Worm (Caenorhabditis elegans) whole organism, mixed stage, embryonic: ENCODE results near the gene C53D6.6.

Experiments
- bed-3 ChIP-seq: fragments of 200-800 bp; sonication (Bioruptor generic); optimal IDR thresholded peaks from 3 replicates; lab custom pipeline; 2018; ENCODE audit warnings: mild to moderate bottlenecking, missing genetic modification characterization, moderate library complexity, missing compliant biosample characterization
- blmp-1 ChIP-seq: fragments of 150-350 bp; optimal IDR thresholded peaks from 2 replicates; lab custom pipeline; 2014; ENCODE audit warnings: missing biosample characterization, missing genetic modification characterization
- drap-1 ChIP-seq: fragments of 200-800 bp; sonication (Bioruptor generic); optimal IDR thresholded peaks from 3 replicates; lab custom pipeline; 2018; ENCODE audit warnings: mild to moderate bottlenecking, missing genetic modification characterization, missing compliant biosample characterization
- elt-3 ChIP-seq: fragments of 150-350 bp; optimal IDR thresholded peaks from 2 replicates; lab custom pipeline; 2014; ENCODE audit warnings: missing biosample characterization, missing genetic modification characterization
- lin-13 ChIP-seq: fragments of 150-350 bp; optimal IDR thresholded peaks from 2 replicates; lab custom pipeline; 2014; ENCODE audit warnings: missing biosample characterization, missing genetic modification characterization
- mab-5 ChIP-seq: fragments of 150-350 bp; optimal IDR thresholded peaks from 2 replicates; lab custom pipeline; 2014; ENCODE audit warnings: missing biosample characterization, missing genetic modification characterization
- mep-1 ChIP-seq: fragments of 150-350 bp; optimal IDR thresholded peaks from 2 replicates; lab custom pipeline; 2017; ENCODE audit warnings: missing biosample characterization, missing genetic modification reagents, missing genetic modification characterization, inconsistent platforms
- nhr-12 ChIP-seq: fragments of 150-350 bp; optimal IDR thresholded peaks from 2 replicates; lab custom pipeline; 2014; ENCODE audit warnings: missing biosample characterization, missing genetic modification characterization
- nhr-76 ChIP-seq: sonication (generic microtip); optimal IDR thresholded peaks from 2 replicates; lab custom pipeline; 2017; ENCODE audit warnings: missing biosample characterization, missing genetic modification characterization
- snpc-4 ChIP-seq: fragments of 150-350 bp; optimal IDR thresholded peaks from 2 replicates; lab custom pipeline; 2014; ENCODE audit warnings: missing biosample characterization, missing genetic modification characterization
- tbx-8 ChIP-seq: fragments of 200-800 bp; sonication (Bioruptor generic); optimal IDR thresholded peaks from 2 replicates; lab custom pipeline; 2018; ENCODE audit warnings: mild to moderate bottlenecking, missing genetic modification characterization, moderate library complexity, missing compliant biosample characterization
- unc-62 ChIP-seq: fragments of 150-350 bp; optimal IDR thresholded peaks from 2 replicates; lab custom pipeline; 2014; ENCODE audit warnings: missing biosample characterization, missing genetic modification reagents, missing genetic modification characterization
- ztf-11 ChIP-seq: fragments of 150-350 bp; optimal IDR thresholded peaks from 2 replicates; lab custom pipeline; 2014; ENCODE audit warnings: missing biosample characterization, missing genetic modification characterization

DNA sequence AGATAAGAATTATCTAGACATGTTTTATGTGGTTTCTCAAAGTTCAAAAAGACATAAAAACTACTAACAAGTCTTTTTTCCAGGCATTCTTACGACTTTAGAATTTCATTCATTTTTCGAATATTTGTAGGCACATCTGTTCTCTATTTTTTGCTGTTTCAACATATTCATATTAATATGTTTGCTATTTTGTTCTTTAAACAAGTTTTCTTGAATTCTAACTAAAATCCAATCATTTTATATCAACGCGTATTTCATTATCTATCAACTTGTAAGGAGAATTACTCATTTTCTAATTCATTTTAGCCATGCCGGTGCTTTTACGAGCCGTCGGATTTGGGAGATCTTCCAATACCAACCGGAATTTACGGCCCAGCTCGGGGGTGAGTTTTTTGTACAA lies 49.6 kb upstream of the C53D6.6 start, which contains the start of gene twk-8:
- no peak for TF ChIP-seq lin-13 (tag; lab: Kevin White, UChicago)
- TF ChIP-seq snpc-4, result no peak
- no peak for TF ChIP-seq ztf-11 (tag; lab: Kevin White, UChicago)
- TF ChIP-seq nhr-12 (tag; lab: Kevin White, UChicago), result no peak
- TF ChIP-seq bed-3 (GFP tag; lab: Kevin White, UChicago), result no peak
- TF ChIP-seq nhr-76, result no peak
- no peak for TF ChIP-seq elt-3
- no peak for TF ChIP-seq blmp-1 (tag; lab: Kevin White, UChicago)
- TF ChIP-seq mep-1 (tag; lab: Kevin White, UChicago), result no peak
- no peak for TF ChIP-seq mab-5 (tag; lab: Kevin White, UChicago)
- TF ChIP-seq drap-1 (GFP tag; lab: Kevin White, UChicago), result no peak
- TF ChIP-seq tbx-8, result no peak
- TF ChIP-seq unc-62, result no peak
